Fruit fly (Drosophila melanogaster) whole organism, embryonic: ENCODE measurements around the gene PH4alphaNE2.

Source experiments
- B-H1 ChIP-seq: fragments of 200-800 bp; sonication (Bioruptor generic); IDR thresholded peaks from 3 replicates; pipeline ENCODE4 v1.3.6; 2022; ENCODE audit warnings: missing biosample characterization, missing genetic modification characterization
- CG10565 ChIP-seq: fragments of 200-800 bp; sonication (Bioruptor generic); optimal IDR thresholded peaks from 3 replicates; lab custom pipeline; 2016; ENCODE audit warnings: missing biosample characterization, mild to moderate bottlenecking, missing genetic modification characterization
- CG1529 ChIP-seq: fragments of 200-800 bp; sonication (Bioruptor generic); optimal IDR thresholded peaks from 3 replicates; lab custom pipeline; 2018; ENCODE audit warnings: missing biosample characterization, missing genetic modification characterization
- CG6254 ChIP-seq: fragments of 200-800 bp; sonication (Bioruptor generic); optimal IDR thresholded peaks from 3 replicates; lab custom pipeline; 2017; ENCODE audit warnings: mild to moderate bottlenecking, missing biosample characterization, missing genetic modification reagents, missing genetic modification characterization
- CG8944 ChIP-seq: fragments of 200-800 bp; sonication (Bioruptor generic); optimal IDR thresholded peaks from 3 replicates; lab custom pipeline; 2016; ENCODE audit warnings: missing biosample characterization, missing genetic modification characterization
- D ChIP-seq, 2 experiments: fragments of 200-800 bp in 1 of 2; fragments of >200 bp in 1 of 2; sonication (Bioruptor generic) in 1 of 2; optimal IDR thresholded peaks; 2 replicates in 1 of 2; 3 replicates in 1 of 2; lab custom pipeline; 2017; ENCODE audit warnings: mild to moderate bottlenecking in 1 of 2, missing biosample characterization in 1 of 2, missing genetic modification characterization in 1 of 2, missing genetic modification reagents in 1 of 2
- Dip3 ChIP-seq: fragments of 200-800 bp; sonication (Bioruptor generic); optimal IDR thresholded peaks from 3 replicates; lab custom pipeline; 2016; ENCODE audit warnings: missing biosample characterization, missing genetic modification characterization
- Lhr ChIP-seq: fragments of 200-800 bp; sonication (Bioruptor generic); optimal IDR thresholded peaks from 3 replicates; lab custom pipeline; 2017; ENCODE audit warnings: mild to moderate bottlenecking, missing biosample characterization, missing genetic modification reagents, missing genetic modification characterization
- Oaz ChIP-seq: fragments of 200-800 bp; sonication (Bioruptor generic); IDR thresholded peaks from 2 replicates; pipeline ENCODE4 v1.3.6; 2022; ENCODE audit warnings: missing biosample characterization, missing genetic modification characterization
- klu ChIP-seq: fragments of 200-800 bp; sonication (Bioruptor generic); IDR thresholded peaks from 2 replicates; pipeline ENCODE4 v1.3.6; 2022; ENCODE audit warnings: missing biosample characterization, missing genetic modification characterization
- oc ChIP-seq: fragments of 200-800 bp; sonication (Bioruptor generic); optimal IDR thresholded peaks from 2 replicates; lab custom pipeline; 2018; ENCODE audit warnings: missing biosample characterization, mild to moderate bottlenecking, missing genetic modification characterization, moderate library complexity
- ro ChIP-seq: fragments of 200-800 bp; sonication (Bioruptor generic); IDR thresholded peaks from 2 replicates; pipeline ENCODE4 v1.3.6; 2022; ENCODE audit warnings: missing biosample characterization, missing genetic modification characterization
- slou ChIP-seq: fragments of 200-800 bp; sonication (Bioruptor generic); optimal IDR thresholded peaks from 3 replicates; lab custom pipeline; 2016; ENCODE audit warnings: missing biosample characterization, missing genetic modification characterization

DNA sequence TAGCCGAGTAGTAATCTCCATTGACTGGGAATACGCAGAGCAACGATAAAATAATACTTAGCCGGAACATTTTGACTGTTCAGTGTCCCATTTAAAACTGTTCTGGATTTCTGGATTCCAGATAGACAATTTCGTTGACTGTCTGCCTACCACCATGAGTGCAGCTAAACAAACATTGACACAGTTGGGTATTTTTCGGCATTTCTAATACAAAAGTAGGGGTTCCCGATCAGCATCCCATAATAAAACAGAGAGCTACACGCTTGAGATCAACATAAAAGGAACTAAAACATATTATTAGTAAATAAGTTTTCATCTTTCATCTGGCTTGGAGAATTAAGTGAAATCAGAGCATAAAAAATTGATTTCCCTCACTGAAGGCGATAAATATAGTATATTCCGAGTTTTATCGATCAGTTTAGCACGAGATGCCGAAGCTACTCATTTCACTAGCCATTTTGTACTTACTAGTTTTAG lies 6.4 kb downstream of the PH4alphaNE2 start, which contains the start of the genes PH4alphaSG1 and CG15539:
- no peak for TF ChIP-seq ro (GFP tag; lab: Robert Waterston, UW)
- no peak for TF ChIP-seq klu (GFP tag; lab: Robert Waterston, UW)
- TF ChIP-seq Oaz (GFP tag; lab: Robert Waterston, UW), result no peak
- TF ChIP-seq slou (GFP tag; lab: Kevin White, UChicago), result no peak
- no peak for TF ChIP-seq B-H1
- TF ChIP-seq CG6254 (GFP tag; lab: Kevin White, UChicago), result no peak
- TF ChIP-seq D (optimal IDR thresholded peaks at IDR 0.05; lab: Kevin White, UChicago), result no peak
- no peak for TF ChIP-seq D (GFP tag; optimal IDR thresholded peaks at IDR 0.05; lab: Kevin White, UChicago)
- TF ChIP-seq Lhr (GFP tag; lab: Kevin White, UChicago), result no peak
- TF ChIP-seq CG1529 (GFP tag; lab: Kevin White, UChicago), result no peak
- no peak for TF ChIP-seq CG8944 (GFP tag; lab: Kevin White, UChicago)
- no peak for TF ChIP-seq Dip3 (GFP tag; lab: Kevin White, UChicago)
- no peak for TF ChIP-seq CG10565 (GFP tag; lab: Kevin White, UChicago)
- TF ChIP-seq oc, result no peak
